Fruit fly (Drosophila melanogaster): Measurements from ENCODE around the gene Dhc93AB.

- TF ChIP-seq D1 (tag; optimal IDR thresholded peaks at IDR 0.05) (no peak), CG10348 (GFP tag; IDR thresholded peaks at IDR 0.05) (no peak), CG15710 (tag; optimal IDR thresholded peaks at IDR 0.05) (no peak), CG8159 (tag; optimal IDR thresholded peaks at IDR 0.05) (no peak), CG13204 (GFP tag; optimal IDR thresholded peaks at IDR 0.05) (no peak), Snoo (tag; optimal IDR thresholded peaks at IDR 0.05) (no peak), CG9948 (tag; optimal IDR thresholded peaks at IDR 0.05) (no peak)
Measured at dm6 chr3R:20988560-20988959, 53.7 kb downstream of the Dhc93AB start.

Measured in whole organism, pupa.